Fruit fly (Drosophila melanogaster): Measurements from ENCODE around the gene AcCoAS.

The AcCoAS gene

dm6 chr3L:21239999-21240509 lies 40.0 kb downstream of the AcCoAS start:
- TF ChIP-seq dsx (GFP tag; optimal IDR thresholded peaks at IDR 0.05; ENCODE audit: poor library complexity, severe bottlenecking): peak; percentile 22
- TF ChIP-seq CG31627 (GFP tag; optimal IDR thresholded peaks at IDR 0.05): no peak
- no peak for TF ChIP-seq CG8632 (GFP tag; optimal IDR thresholded peaks at IDR 0.05)
- TF ChIP-seq CG15336 (GFP tag; IDR thresholded peaks at IDR 0.05): peak; percentile 64
- TF ChIP-seq CG7368 (GFP tag; optimal IDR thresholded peaks at IDR 0.05): no peak
- no peak for TF ChIP-seq CG6808 (GFP tag; optimal IDR thresholded peaks at IDR 0.05)
- no peak for TF ChIP-seq acj6 (GFP tag; optimal IDR thresholded peaks at IDR 0.05)
- peak; percentile 87 for TF ChIP-seq Blimp-1 (GFP tag; optimal IDR thresholded peaks at IDR 0.05)
- peak; percentile 61 for TF ChIP-seq Sox102F (GFP tag; optimal IDR thresholded peaks at IDR 0.05)
- TF ChIP-seq esn (GFP tag; optimal IDR thresholded peaks at IDR 0.05): peak; percentile 14
- TF ChIP-seq Ets96B (tag; optimal IDR thresholded peaks at IDR 0.05): no peak
- TF ChIP-seq CG8119 (GFP tag; IDR thresholded peaks at IDR 0.05): peak; percentile 68
- TF ChIP-seq eg (GFP tag; IDR thresholded peaks at IDR 0.05): peak; percentile 54; the same call in 2 of the 3 replicates
- TF ChIP-seq vri (GFP tag; optimal IDR thresholded peaks at IDR 0.05): no peak
- peak; percentile 74 for TF ChIP-seq svp (GFP tag)
- TF ChIP-seq dac (GFP tag; optimal IDR thresholded peaks at IDR 0.05): no peak
- TF ChIP-seq Eip78C (GFP tag): peak; percentile 89
- no peak for TF ChIP-seq CG1621 (tag; optimal IDR thresholded peaks at IDR 0.05)
- no peak for TF ChIP-seq CG8319 (GFP tag; optimal IDR thresholded peaks at IDR 0.05)
- TF ChIP-seq CG11762 (GFP tag; optimal IDR thresholded peaks at IDR 0.05; ENCODE audit: insufficient read depth): no peak
- TF ChIP-seq lz (GFP tag; optimal IDR thresholded peaks at IDR 0.05): peak; percentile 25
- TF ChIP-seq CG6854 (GFP tag; optimal IDR thresholded peaks at IDR 0.05): peak; percentile 79
- TF ChIP-seq CG6163 (GFP tag; IDR thresholded peaks at IDR 0.05): peak; percentile 56; the same call in 1 of the 3 replicates
- TF ChIP-seq fd59A (GFP tag; optimal IDR thresholded peaks at IDR 0.05): no peak
- TF ChIP-seq cyc (GFP tag; optimal IDR thresholded peaks at IDR 0.05): no peak
- peak; percentile 47 for TF ChIP-seq CG3919 (GFP tag; optimal IDR thresholded peaks at IDR 0.05)
- peak; percentile 6 for TF ChIP-seq topi (GFP tag; optimal IDR thresholded peaks at IDR 0.05)
- peak; percentile 29 to 55 for TF ChIP-seq ss (GFP tag; optimal IDR thresholded peaks at IDR 0.05)
- peak; percentile 0 for TF ChIP-seq fd85E (GFP tag; optimal IDR thresholded peaks at IDR 0.05)
- TF ChIP-seq Hr38 (GFP tag; optimal IDR thresholded peaks at IDR 0.05): no peak
- no peak for TF ChIP-seq OdsH (GFP tag; optimal IDR thresholded peaks at IDR 0.05)
- no peak for TF ChIP-seq Sox15 (GFP tag; optimal IDR thresholded peaks at IDR 0.05)
- TF ChIP-seq Sox14 (GFP tag; optimal IDR thresholded peaks at IDR 0.05): peak; percentile 58
- TF ChIP-seq Eip93F (GFP tag; optimal IDR thresholded peaks at IDR 0.05): peak; percentile 24
- TF ChIP-seq Eip75B (GFP tag; optimal IDR thresholded peaks at IDR 0.05): peak; percentile 41
- peak; percentile 34 for TF ChIP-seq net (GFP tag; optimal IDR thresholded peaks at IDR 0.05)
- peak; percentile 58 for TF ChIP-seq fkh (GFP tag; optimal IDR thresholded peaks at IDR 0.05)
- 0 out of 2 replicates have a peak, but pooled peaks have one; percentile 11 for TF ChIP-seq Gug (GFP tag; IDR thresholded peaks at IDR 0.05)
- TF ChIP-seq CG9139 (GFP tag; optimal IDR thresholded peaks at IDR 0.05): peak; percentile 39
- peak; percentile 7 for TF ChIP-seq Lpt (GFP tag; optimal IDR thresholded peaks at IDR 0.05)
- no peak for TF ChIP-seq Met (GFP tag; optimal IDR thresholded peaks at IDR 0.05)
- TF ChIP-seq CG32006 (GFP tag; optimal IDR thresholded peaks at IDR 0.05): no peak
- no peak for TF ChIP-seq salr (GFP tag; optimal IDR thresholded peaks at IDR 0.05)

- TF ChIP-seq CG8632 (GFP tag; optimal IDR thresholded peaks at IDR 0.05) (no peak), achi (GFP tag; optimal IDR thresholded peaks at IDR 0.05) (no peak), Eip78C (GFP tag) (peak; percentile 4), CG1621 (tag; optimal IDR thresholded peaks at IDR 0.05) (no peak), svp (GFP tag) (peak; percentile 30), CG6163 (GFP tag; IDR thresholded peaks at IDR 0.05) (no peak)
These were observed 41.7 kb downstream of the AcCoAS start for dm6 chr3L:21238377-21238776.

Measured in whole organism, prepupa.